Worm (Caenorhabditis elegans): ENCODE data around the gene rpl-32.

- no peak for TF ChIP-seq nhr-237 (tag; optimal IDR thresholded peaks at IDR 0.05)
- TF ChIP-seq nhr-12 (tag; optimal IDR thresholded peaks at IDR 0.05), result no peak
- TF ChIP-seq peb-1 (tag; optimal IDR thresholded peaks at IDR 0.05), result no peak
- no peak for TF ChIP-seq skn-1 (tag; optimal IDR thresholded peaks at IDR 0.05)
- TF ChIP-seq lsy-2 (tag; optimal IDR thresholded peaks at IDR 0.05), result no peak
- no peak for TF ChIP-seq elt-1 (tag; optimal IDR thresholded peaks at IDR 0.05)
- no peak for TF ChIP-seq unc-39 (tag; optimal IDR thresholded peaks at IDR 0.05)
- TF ChIP-seq ceh-82 (tag; optimal IDR thresholded peaks at IDR 0.05), result no peak
- no peak for TF ChIP-seq fos-1 (tag; optimal IDR thresholded peaks at IDR 0.05)
- TF ChIP-seq unc-62 (GFP tag; optimal IDR thresholded peaks at IDR 0.05), result no peak
Measured at ce11 chrII:9029218-9029672, 27.6 kb downstream of the rpl-32 start, which contains the start of gene F37B12.1.

Measured in whole organism, L2 larva.